Worm (Caenorhabditis elegans): ENCODE results near the gene T24B8.4.

The T24B8.4 gene

ce11 chrII:9059010-9059409 lies 11.6 kb downstream of the T24B8.4 start:
- no peak for TF ChIP-seq ztf-4 (tag; optimal IDR thresholded peaks at IDR 0.05)
- TF ChIP-seq blmp-1 (tag; optimal IDR thresholded peaks at IDR 0.05; ENCODE audit: insufficient read depth): no peak
- no peak for TF ChIP-seq nhr-23 (tag; optimal IDR thresholded peaks at IDR 0.05)
- TF ChIP-seq ceh-82 (tag; optimal IDR thresholded peaks at IDR 0.05): no peak
- no peak for TF ChIP-seq R02D3.7 (tag; optimal IDR thresholded peaks at IDR 0.05)
- no peak for TF ChIP-seq Y55F3AM.14 (GFP tag; optimal IDR thresholded peaks at IDR 0.05)

- TF ChIP-seq lin-39 (tag; optimal IDR thresholded peaks at IDR 0.05) (no peak), unc-39 (tag; optimal IDR thresholded peaks at IDR 0.05) (no peak), mab-5 (tag; optimal IDR thresholded peaks at IDR 0.05) (no peak), sem-4 (tag; optimal IDR thresholded peaks at IDR 0.05) (peak; percentile 67), ZK546.5 (tag; optimal IDR thresholded peaks at IDR 0.05) (no peak), zag-1 (tag; optimal IDR thresholded peaks at IDR 0.05) (peak; percentile 34), nhr-23 (tag; optimal IDR thresholded peaks at IDR 0.05) (no peak), nhr-21 (tag; optimal IDR thresholded peaks at IDR 0.05) (peak; percentile 46), lin-13 (GFP tag; optimal IDR thresholded peaks at IDR 0.05) (peak; percentile 78), unc-55 (GFP tag; optimal IDR thresholded peaks at IDR 0.05) (peak; percentile 91), blmp-1 (tag; optimal IDR thresholded peaks at IDR 0.05; ENCODE audit: insufficient read depth) (peak; percentile 56), sma-3 (GFP tag; optimal IDR thresholded peaks at IDR 0.05) (peak; percentile 73), ceh-82 (tag; optimal IDR thresholded peaks at IDR 0.05) (no peak), F13H6.1 (tag; optimal IDR thresholded peaks at IDR 0.05) (peak; percentile 63), nhr-12 (tag; optimal IDR thresholded peaks at IDR 0.05) (no peak), elt-1 (tag; optimal IDR thresholded peaks at IDR 0.05) (no peak), nhr-129 (tag; optimal IDR thresholded peaks at IDR 0.05) (peak; percentile 90), Y55F3AM.14 (GFP tag; optimal IDR thresholded peaks at IDR 0.05) (no peak), C34F6.9 (tag; optimal IDR thresholded peaks at IDR 0.05) (peak; percentile 91), fos-1 (tag; optimal IDR thresholded peaks at IDR 0.05) (peak; percentile 82), mbf-1 (tag; optimal IDR thresholded peaks at IDR 0.05) (no peak), R02D3.7 (tag; optimal IDR thresholded peaks at IDR 0.05) (no peak), skn-1 (tag; optimal IDR thresholded peaks at IDR 0.05) (no peak), nhr-77 (tag; optimal IDR thresholded peaks at IDR 0.05) (no peak), lsy-2 (tag; optimal IDR thresholded peaks at IDR 0.05) (peak; percentile 43 to 89), elt-3 (tag; optimal IDR thresholded peaks at IDR 0.05) (no peak), gmeb-1 (tag; optimal IDR thresholded peaks at IDR 0.05) (peak; percentile 69), ama-1 (optimal IDR thresholded peaks at IDR 0.05) (peak; percentile 33), unc-62 (GFP tag; optimal IDR thresholded peaks at IDR 0.05) (no peak), crh-2 (tag; optimal IDR thresholded peaks at IDR 0.05) (peak; percentile 92), snpc-4 (tag; optimal IDR thresholded peaks at IDR 0.05) (no peak), ztf-11 (tag; optimal IDR thresholded peaks at IDR 0.05) (no peak), ceh-16 (tag; optimal IDR thresholded peaks at IDR 0.05) (peak; percentile 8), alr-1 (tag; optimal IDR thresholded peaks at IDR 0.05) (no peak), sma-9 (GFP tag; optimal IDR thresholded peaks at IDR 0.05) (peak; percentile 74), sma-9 (tag; optimal IDR thresholded peaks at IDR 0.05) (no peak), nhr-11 (tag; optimal IDR thresholded peaks at IDR 0.05) (no peak), peb-1 (tag; optimal IDR thresholded peaks at IDR 0.05) (no peak), egl-27 (tag; optimal IDR thresholded peaks at IDR 0.05) (no peak), aly-2 (tag; optimal IDR thresholded peaks at IDR 0.05) (no peak), nhr-10 (tag; optimal IDR thresholded peaks at IDR 0.05) (no peak), mdl-1 (tag; optimal IDR thresholded peaks at IDR 0.05) (no peak), ztf-1 (GFP tag; conservative IDR thresholded peaks at IDR 0.05) (no peak), ztf-4 (tag; optimal IDR thresholded peaks at IDR 0.05) (peak; percentile 64), nhr-25 (tag; optimal IDR thresholded peaks at IDR 0.05) (peak; percentile 72), dmd-4 (tag; optimal IDR thresholded peaks at IDR 0.05) (no peak), lin-11 (tag; optimal IDR thresholded peaks at IDR 0.05) (peak; percentile 86), nhr-237 (tag; optimal IDR thresholded peaks at IDR 0.05) (no peak), nhr-6 (tag; optimal IDR thresholded peaks at IDR 0.05) (peak; percentile 26)
Measured at ce11 chrII:9057035-9057668, 13.5 kb downstream of the T24B8.4 start, which contains the start of gene rpl-32. rpl-32 (minus strand) TSS chrII:9057085.
